Worm (Caenorhabditis elegans) whole organism, mixed stage, embryonic: ENCODE data around the gene M57.1.

Experiments
- ceh-83 ChIP-seq: fragments of 200-800 bp; sonication (Bioruptor generic); optimal IDR thresholded peaks from 2 replicates; lab custom pipeline; 2018; ENCODE audit warnings: mild to moderate bottlenecking, missing genetic modification characterization, missing compliant biosample characterization
- elt-3 ChIP-seq: fragments of 150-350 bp; optimal IDR thresholded peaks from 2 replicates; lab custom pipeline; 2014; ENCODE audit warnings: missing biosample characterization, missing genetic modification characterization
- ham-2 ChIP-seq: fragments of 200-800 bp; sonication (Bioruptor generic); optimal IDR thresholded peaks from 2 replicates; lab custom pipeline; 2018; ENCODE audit warnings: mild to moderate bottlenecking, missing genetic modification characterization, missing compliant biosample characterization
- hlh-1 ChIP-seq: fragments of 150-350 bp; optimal IDR thresholded peaks from 2 replicates; lab custom pipeline; 2014; ENCODE audit warnings: missing biosample characterization, missing genetic modification reagents, missing genetic modification characterization
- lsy-2 ChIP-seq: fragments of 150-350 bp; optimal IDR thresholded peaks from 2 replicates; lab custom pipeline; 2014; ENCODE audit warnings: missing biosample characterization, missing genetic modification characterization
- mab-5 ChIP-seq: fragments of 150-350 bp; optimal IDR thresholded peaks from 2 replicates; lab custom pipeline; 2014; ENCODE audit warnings: missing biosample characterization, missing genetic modification characterization
- nhr-237 ChIP-seq: fragments of 150-350 bp; optimal IDR thresholded peaks from 2 replicates; lab custom pipeline; 2014; ENCODE audit warnings: missing biosample characterization, missing genetic modification characterization
- nhr-28 ChIP-seq: fragments of 150-350 bp; optimal IDR thresholded peaks from 2 replicates; lab custom pipeline; 2014; ENCODE audit warnings: missing biosample characterization, missing genetic modification characterization
- nhr-76 ChIP-seq: sonication (generic microtip); optimal IDR thresholded peaks from 2 replicates; lab custom pipeline; 2017; ENCODE audit warnings: missing biosample characterization, missing genetic modification characterization
- pha-4 ChIP-seq: fragments of 150-350 bp; optimal IDR thresholded peaks from 2 replicates; lab custom pipeline; 2018; ENCODE audit warnings: missing biosample characterization, missing genetic modification reagents, missing genetic modification characterization
- unc-120 ChIP-seq: sonication (generic microtip); optimal IDR thresholded peaks from 2 replicates; lab custom pipeline; 2017; ENCODE audit warnings: missing genetic modification characterization, missing compliant biosample characterization; ENCODE audit not compliant: poor library complexity, severe bottlenecking
- unc-39 ChIP-seq: fragments of 150-350 bp; optimal IDR thresholded peaks from 2 replicates; lab custom pipeline; 2014; ENCODE audit warnings: missing biosample characterization, missing genetic modification characterization
- unc-62 ChIP-seq: fragments of 150-350 bp; optimal IDR thresholded peaks from 2 replicates; lab custom pipeline; 2014; ENCODE audit warnings: missing biosample characterization, missing genetic modification reagents, missing genetic modification characterization
- ztf-11 ChIP-seq: fragments of 150-350 bp; optimal IDR thresholded peaks from 2 replicates; lab custom pipeline; 2014; ENCODE audit warnings: missing biosample characterization, missing genetic modification characterization

DNA sequence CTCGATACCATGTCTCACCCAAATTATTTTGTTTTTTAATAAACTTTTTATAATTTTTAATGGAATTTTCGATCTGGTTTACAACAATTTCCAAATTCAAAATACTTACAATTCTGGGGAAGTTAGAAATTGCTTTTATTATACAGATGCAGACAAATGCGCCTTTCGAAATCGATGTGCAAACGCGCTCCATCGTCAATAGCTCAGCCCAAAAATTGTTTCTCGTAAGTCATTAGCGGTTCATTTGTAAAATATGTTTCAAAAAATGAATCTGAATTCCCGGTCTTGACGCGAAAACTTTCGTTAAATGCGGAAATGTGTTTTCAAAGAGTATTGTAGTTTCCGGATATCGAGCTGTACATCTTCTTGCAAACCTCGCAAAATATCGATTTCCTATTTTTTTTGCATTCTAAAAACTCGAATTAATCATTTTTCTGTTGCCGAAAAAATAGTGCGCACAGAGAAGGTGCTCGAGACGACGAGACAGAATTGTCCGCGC lies 47.3 kb downstream of the M57.1 start, which contains the start of gene Y37E11B.1:
- no peak for TF ChIP-seq pha-4
- no peak for TF ChIP-seq mab-5 (tag; lab: Kevin White, UChicago)
- no peak for TF ChIP-seq nhr-28 (tag; lab: Kevin White, UChicago)
- TF ChIP-seq unc-62 (GFP tag; lab: Kevin White, UChicago) = no peak
- no peak for TF ChIP-seq nhr-237 (tag; lab: Kevin White, UChicago)
- TF ChIP-seq ceh-83 (GFP tag; lab: Kevin White, UChicago) = no peak
- no peak for TF ChIP-seq ham-2 (GFP tag; lab: Kevin White, UChicago)
- TF ChIP-seq lsy-2 (tag; lab: Kevin White, UChicago) = no peak
- no peak for TF ChIP-seq unc-120 (tag; lab: Kevin White, UChicago)
- no peak for TF ChIP-seq hlh-1 (tag; lab: Kevin White, UChicago)
- no peak for TF ChIP-seq nhr-76 (tag; lab: Kevin White, UChicago)
- no peak for TF ChIP-seq ztf-11 (tag; lab: Kevin White, UChicago)
- no peak for TF ChIP-seq elt-3 (tag; lab: Kevin White, UChicago)
- TF ChIP-seq unc-39 (tag; lab: Kevin White, UChicago) = no peak
